Fruit fly (Drosophila melanogaster) whole organism, pupa: ENCODE data around the gene Dpm2.

Experiments used
- CG10348 ChIP-seq: fragments of 200-800 bp; sonication (Bioruptor generic); IDR thresholded peaks from 2 replicates; pipeline ENCODE4 v1.3.6; 2022; ENCODE audit warnings: missing biosample characterization, missing genetic modification characterization
- CG14655 ChIP-seq: fragments of 200-800 bp; sonication (Bioruptor generic); optimal IDR thresholded peaks from 3 replicates; lab custom pipeline; 2017; ENCODE audit warnings: mild to moderate bottlenecking, missing biosample characterization, missing genetic modification reagents, missing genetic modification characterization
- CG4496 ChIP-seq: fragments of 200-800 bp; sonication (Bioruptor generic); IDR thresholded peaks from 3 replicates; pipeline ENCODE4 v1.3.6; 2022; ENCODE audit warnings: missing biosample characterization, missing genetic modification characterization
- CG9948 ChIP-seq: fragments of 200-800 bp; sonication (Bioruptor generic); optimal IDR thresholded peaks from 2 replicates; lab custom pipeline; 2018; ENCODE audit warnings: missing biosample characterization, mild to moderate bottlenecking, missing genetic modification characterization, moderate library complexity
- EcR ChIP-seq: fragments of 200-800 bp; sonication (Bioruptor generic); optimal IDR thresholded peaks from 3 replicates; lab custom pipeline; 2019; ENCODE audit warnings: missing biosample characterization, missing genetic modification characterization, mild to moderate bottlenecking, moderate library complexity, missing genetic modification reagents
- Ets98B ChIP-seq: fragments of 200-800 bp; sonication (Bioruptor generic); IDR thresholded peaks from 2 replicates; pipeline ENCODE4 v1.3.6; 2022; ENCODE audit warnings: missing biosample characterization, missing genetic modification characterization
- Pif1A ChIP-seq: fragments of 200-800 bp; sonication (Bioruptor generic); optimal IDR thresholded peaks from 3 replicates; lab custom pipeline; 2016; ENCODE audit warnings: missing biosample characterization, missing genetic modification characterization
- Pif1B ChIP-seq: fragments of 200-800 bp; sonication (Bioruptor generic); optimal IDR thresholded peaks from 3 replicates; lab custom pipeline; 2016; ENCODE audit warnings: missing biosample characterization, missing genetic modification characterization

- TF ChIP-seq CG10348: no peak
- no peak for TF ChIP-seq Pif1A (GFP tag; lab: Kevin White, UChicago)
- no peak for TF ChIP-seq Ets98B (GFP tag; lab: Robert Waterston, UW)
- TF ChIP-seq Pif1B (GFP tag; lab: Kevin White, UChicago): no peak
- no peak for TF ChIP-seq EcR
- TF ChIP-seq CG14655: no peak
- no peak for TF ChIP-seq CG9948 (tag; lab: Kevin White, UChicago)
- no peak for TF ChIP-seq CG4496 (GFP tag; lab: Robert Waterston, UW)
Observed at dm6 chr3L:3328771-3329170, 9.4 kb downstream of the Dpm2 start, which contains the start of gene Strip.
